Fruit fly (Drosophila melanogaster) whole organism, pupa: ENCODE results near the gene Atf3.

Experiments used
- CG10348 ChIP-seq: fragments of 200-800 bp; sonication (Bioruptor generic); IDR thresholded peaks from 2 replicates; pipeline ENCODE4 v1.3.6; 2022; ENCODE audit warnings: missing biosample characterization, missing genetic modification characterization
- CG13204 ChIP-seq: fragments of 200-800 bp; sonication (Bioruptor generic); optimal IDR thresholded peaks from 2 replicates; lab custom pipeline; 2018; ENCODE audit warnings: missing biosample characterization, mild to moderate bottlenecking, missing genetic modification characterization, moderate library complexity
- CG14655 ChIP-seq: fragments of 200-800 bp; sonication (Bioruptor generic); optimal IDR thresholded peaks from 3 replicates; lab custom pipeline; 2017; ENCODE audit warnings: mild to moderate bottlenecking, missing biosample characterization, missing genetic modification reagents, missing genetic modification characterization
- CG15710 ChIP-seq: fragments of 200-800 bp; sonication (Bioruptor generic); optimal IDR thresholded peaks from 2 replicates; lab custom pipeline; 2018; ENCODE audit warnings: missing biosample characterization, mild to moderate bottlenecking, missing genetic modification characterization, moderate library complexity
- CG17806 ChIP-seq: fragments of 200-800 bp; sonication (Bioruptor generic); optimal IDR thresholded peaks from 2 replicates; lab custom pipeline; 2018; ENCODE audit warnings: missing biosample characterization, mild to moderate bottlenecking, missing genetic modification characterization, moderate library complexity
- CG32121 ChIP-seq: fragments of 200-800 bp; sonication (Bioruptor generic); IDR thresholded peaks from 2 replicates; pipeline ENCODE4 v1.3.6; 2022; ENCODE audit warnings: missing biosample characterization, missing genetic modification characterization
- CG4496 ChIP-seq: fragments of 200-800 bp; sonication (Bioruptor generic); IDR thresholded peaks from 3 replicates; pipeline ENCODE4 v1.3.6; 2022; ENCODE audit warnings: missing biosample characterization, missing genetic modification characterization
- CG8301 ChIP-seq: fragments of 200-800 bp; sonication (Bioruptor generic); optimal IDR thresholded peaks from 2 replicates; lab custom pipeline; 2018; ENCODE audit warnings: missing biosample characterization, mild to moderate bottlenecking, missing genetic modification characterization
- CG9948 ChIP-seq: fragments of 200-800 bp; sonication (Bioruptor generic); optimal IDR thresholded peaks from 2 replicates; lab custom pipeline; 2018; ENCODE audit warnings: missing biosample characterization, mild to moderate bottlenecking, missing genetic modification characterization, moderate library complexity
- EcR ChIP-seq: fragments of 200-800 bp; sonication (Bioruptor generic); optimal IDR thresholded peaks from 3 replicates; lab custom pipeline; 2019; ENCODE audit warnings: missing biosample characterization, missing genetic modification characterization, mild to moderate bottlenecking, moderate library complexity, missing genetic modification reagents
- Ets98B ChIP-seq: fragments of 200-800 bp; sonication (Bioruptor generic); IDR thresholded peaks from 2 replicates; pipeline ENCODE4 v1.3.6; 2022; ENCODE audit warnings: missing biosample characterization, missing genetic modification characterization
- Pif1B ChIP-seq: fragments of 200-800 bp; sonication (Bioruptor generic); optimal IDR thresholded peaks from 3 replicates; lab custom pipeline; 2016; ENCODE audit warnings: missing biosample characterization, missing genetic modification characterization
- gl ChIP-seq: fragments of 200-800 bp; sonication (Bioruptor generic); optimal IDR thresholded peaks from 2 replicates; lab custom pipeline; 2018; ENCODE audit warnings: missing biosample characterization, mild to moderate bottlenecking, missing genetic modification characterization
- rn ChIP-seq: fragments of 200-800 bp; sonication (Bioruptor generic); IDR thresholded peaks from 2 replicates; pipeline ENCODE4 v1.3.6; 2022; ENCODE audit warnings: missing biosample characterization, missing genetic modification characterization

- no peak for TF ChIP-seq EcR (GFP tag; lab: Kevin White, UChicago)
- no peak for TF ChIP-seq gl
- TF ChIP-seq CG32121 (GFP tag; lab: Robert Waterston, UW) = no peak
- TF ChIP-seq CG17806 (tag; lab: Kevin White, UChicago) = no peak
- TF ChIP-seq CG4496 = 0 out of 3 replicates have a peak, but pooled peaks have one; percentile 15
- TF ChIP-seq CG14655 (GFP tag; lab: Kevin White, UChicago) = no peak
- no peak for TF ChIP-seq CG15710
- TF ChIP-seq CG10348 (GFP tag; lab: Robert Waterston, UW) = no peak
- TF ChIP-seq CG13204 (GFP tag; lab: Kevin White, UChicago) = no peak
- TF ChIP-seq Ets98B = no peak
- no peak for TF ChIP-seq rn (GFP tag; lab: Robert Waterston, UW)
- TF ChIP-seq CG9948 (tag; lab: Kevin White, UChicago) = no peak
- no peak for TF ChIP-seq Pif1B (GFP tag; lab: Kevin White, UChicago)
- no peak for TF ChIP-seq CG8301 (tag; lab: Kevin White, UChicago)
Observed at dm6 chrX:1284238-1284637, 9.2 kb upstream of the Atf3 start.
